Worm (Caenorhabditis elegans) whole organism, midembryonic: ENCODE measurements around the gene srh-112.

Experiments
- klf-2 ChIP-seq: fragments of 200-800 bp; sonication (Bioruptor generic); conservative IDR thresholded peaks from 2 replicates; pipeline ENCODE4 v1.3.6; 2022; ENCODE audit warnings: missing genetic modification reagents, missing genetic modification characterization, missing compliant biosample characterization
- tab-1 ChIP-seq: fragments of 200-800 bp; sonication (Bioruptor generic); IDR thresholded peaks from 2 replicates; pipeline ENCODE4 v1.3.6; 2022; ENCODE audit warnings: missing genetic modification characterization, missing compliant biosample characterization

- TF ChIP-seq klf-2 (GFP tag; lab: Robert Waterston, UW) (no peak), tab-1 (GFP tag; lab: Robert Waterston, UW) (no peak)
Observed at ce11 chrV:17198926-17199325, 27.1 kb downstream of the srh-112 start, which contains the start of gene srz-96.
